Worm (Caenorhabditis elegans) whole organism, L4 larva: Measurements from ENCODE around the gene D1053.3.

ENCODE experiments used
- F26F4.8 ChIP-seq: fragments of 200-800 bp; sonication (Bioruptor generic); conservative IDR thresholded peaks from 2 replicates; pipeline ENCODE4 v1.3.6; 2022; ENCODE audit warnings: missing genetic modification characterization, missing compliant biosample characterization
- F44E2.7 ChIP-seq: fragments of 200-800 bp; sonication (Bioruptor generic); IDR thresholded peaks from 2 replicates; pipeline ENCODE4 v2.1.2; 2022; ENCODE audit warnings: missing genetic modification characterization, missing compliant biosample characterization
- F49E8.2 ChIP-seq: sonication (generic microtip); optimal IDR thresholded peaks from 2 replicates; lab custom pipeline; 2016; ENCODE audit warnings: missing compliant biosample characterization, mild to moderate bottlenecking, missing genetic modification characterization, borderline replicate concordance
- T26A8.4 ChIP-seq: fragments of 200-800 bp; sonication (Bioruptor generic); IDR thresholded peaks from 2 replicates; pipeline ENCODE4 v1.3.6; 2022; ENCODE audit warnings: missing genetic modification characterization, missing compliant biosample characterization
- Y48G9A.11 ChIP-seq: fragments of 200-800 bp; sonication (Bioruptor generic); IDR thresholded peaks from 2 replicates; pipeline ENCODE4 v1.3.6; 2022; ENCODE audit warnings: missing genetic modification reagents, missing genetic modification characterization, missing compliant biosample characterization
- Y5F2A.4 ChIP-seq: fragments of 200-800 bp; sonication (Bioruptor generic); optimal IDR thresholded peaks from 2 replicates; lab custom pipeline; 2018; ENCODE audit warnings: mild to moderate bottlenecking, missing genetic modification characterization, missing compliant biosample characterization
- Y75B8A.6 ChIP-seq: fragments of 200-800 bp; sonication (Bioruptor generic); IDR thresholded peaks from 2 replicates; pipeline ENCODE4 v1.3.6; 2022; ENCODE audit warnings: missing genetic modification reagents, missing genetic modification characterization, missing compliant biosample characterization
- attf-4 ChIP-seq: sonication (generic microtip); optimal IDR thresholded peaks from 3 replicates; lab custom pipeline; 2017; ENCODE audit warnings: missing biosample characterization, missing genetic modification characterization
- ceh-20 ChIP-seq: fragments of 200-800 bp; sonication (Bioruptor generic); IDR thresholded peaks from 2 replicates; pipeline ENCODE4 v1.3.6; 2022; ENCODE audit warnings: missing genetic modification reagents, missing genetic modification characterization, missing compliant biosample characterization
- ceh-82 ChIP-seq: sonication (generic microtip); optimal IDR thresholded peaks from 2 replicates; lab custom pipeline; 2017; ENCODE audit warnings: missing biosample characterization, missing genetic modification characterization
- cey-2 ChIP-seq: sonication (generic microtip); optimal IDR thresholded peaks from 3 replicates; lab custom pipeline; 2017; ENCODE audit warnings: missing genetic modification characterization, mild to moderate bottlenecking, missing compliant biosample characterization, antibody characterized with exemption, borderline replicate concordance; ENCODE audit not compliant: insufficient read depth
- daf-12 ChIP-seq: fragments of 150-350 bp; optimal IDR thresholded peaks from 2 replicates; lab custom pipeline; 2014; ENCODE audit warnings: missing biosample characterization, missing genetic modification reagents, missing genetic modification characterization
- daf-16 ChIP-seq, 3 experiments: sonication (generic microtip); optimal IDR thresholded peaks; 2 replicates each; lab custom pipeline; 2016 to 2017; ENCODE audit warnings: missing genetic modification characterization in 3 of 3, missing genetic modification reagents in 3 of 3, mild to moderate bottlenecking in 2 of 3, missing compliant biosample characterization in 2 of 3, missing biosample characterization in 1 of 3, moderate library complexity in 1 of 3
- daf-19 ChIP-seq: fragments of 200-800 bp; sonication (Bioruptor generic); conservative IDR thresholded peaks from 2 replicates; pipeline ENCODE4 v1.3.6; 2022; ENCODE audit warnings: missing genetic modification characterization, missing compliant biosample characterization
- daf-8 ChIP-seq: fragments of 200-800 bp; sonication (Bioruptor generic); IDR thresholded peaks from 2 replicates; pipeline ENCODE4 v1.3.6; 2022; ENCODE audit warnings: missing genetic modification characterization, missing compliant biosample characterization
- dmd-6 ChIP-seq: fragments of 200-800 bp; sonication (Bioruptor generic); IDR thresholded peaks from 2 replicates; pipeline ENCODE4 v1.3.6; 2022; ENCODE audit warnings: missing genetic modification reagents, missing genetic modification characterization, missing compliant biosample characterization
- dmd-8 ChIP-seq: fragments of 200-800 bp; sonication (Bioruptor generic); IDR thresholded peaks from 2 replicates; pipeline ENCODE4 v1.3.6; 2022; ENCODE audit warnings: missing genetic modification characterization, missing compliant biosample characterization
- dpl-1 ChIP-seq: fragments of 150-350 bp; optimal IDR thresholded peaks from 2 replicates; lab custom pipeline; 2014; ENCODE audit warnings: missing biosample characterization, missing genetic modification reagents, missing genetic modification characterization
- duxl-1 ChIP-seq: sonication (generic microtip); optimal IDR thresholded peaks from 2 replicates; lab custom pipeline; 2016; ENCODE audit warnings: mild to moderate bottlenecking, missing genetic modification characterization, moderate library complexity, missing compliant biosample characterization; ENCODE audit not compliant: poor library complexity
- dve-1 ChIP-seq: sonication (generic microtip); optimal IDR thresholded peaks from 2 replicates; lab custom pipeline; 2017; ENCODE audit warnings: antibody characterized with exemption, mild to moderate bottlenecking, missing genetic modification characterization, missing compliant biosample characterization; ENCODE audit not compliant: insufficient read depth
- egl-27 ChIP-seq: sonication (generic microtip); optimal IDR thresholded peaks from 3 replicates; lab custom pipeline; 2017; ENCODE audit warnings: missing biosample characterization, missing genetic modification reagents, missing genetic modification characterization
- hlh-11 ChIP-seq: fragments of 200-800 bp; sonication (Bioruptor generic); optimal IDR thresholded peaks from 2 replicates; lab custom pipeline; 2018; ENCODE audit warnings: mild to moderate bottlenecking, missing genetic modification characterization, missing compliant biosample characterization
- hlh-30 ChIP-seq: sonication (generic microtip); optimal IDR thresholded peaks from 2 replicates; lab custom pipeline; 2017; ENCODE audit warnings: antibody characterized with exemption, mild to moderate bottlenecking, missing genetic modification characterization, missing compliant biosample characterization; ENCODE audit not compliant: insufficient read depth
- hmg-1.1 ChIP-seq: fragments of 200-800 bp; sonication (Bioruptor generic); IDR thresholded peaks from 2 replicates; pipeline ENCODE4 v1.3.6; 2022; ENCODE audit warnings: missing genetic modification reagents, missing genetic modification characterization, missing compliant biosample characterization
- lim-7 ChIP-seq: fragments of 200-800 bp; sonication (Bioruptor generic); IDR thresholded peaks from 2 replicates; pipeline ENCODE4 v1.3.6; 2022; ENCODE audit warnings: missing genetic modification characterization, missing compliant biosample characterization
- lin-13 ChIP-seq: fragments of 150-350 bp; optimal IDR thresholded peaks from 2 replicates; lab custom pipeline; 2014; ENCODE audit warnings: missing biosample characterization, missing genetic modification reagents, missing genetic modification characterization
- lin-38 ChIP-seq: fragments of 200-800 bp; sonication (Bioruptor generic); IDR thresholded peaks from 2 replicates; pipeline ENCODE4 v1.3.6; 2022; ENCODE audit warnings: missing genetic modification reagents, missing genetic modification characterization, missing compliant biosample characterization
- lin-39 ChIP-seq: fragments of 150-350 bp; optimal IDR thresholded peaks from 2 replicates; lab custom pipeline; 2014; ENCODE audit warnings: missing biosample characterization, missing genetic modification reagents, missing genetic modification characterization
- lir-3 ChIP-seq: sonication (generic microtip); optimal IDR thresholded peaks from 2 replicates; lab custom pipeline; 2016; ENCODE audit warnings: mild to moderate bottlenecking, missing genetic modification characterization, missing compliant biosample characterization
- lsy-2 ChIP-seq, 2 experiments: fragments of 150-350 bp in 1 of 2; sonication (generic microtip) in 1 of 2; optimal IDR thresholded peaks; 2 replicates each; lab custom pipeline; 2014 to 2017; ENCODE audit warnings: missing biosample characterization in 2 of 2, missing genetic modification characterization in 2 of 2
- madf-5 ChIP-seq, 2 experiments: fragments of 200-800 bp; sonication (Bioruptor generic); IDR thresholded peaks; 2 replicates each; pipeline ENCODE4 v1.3.6; 2022; ENCODE audit warnings: missing compliant biosample characterization in 2 of 2, missing genetic modification characterization in 2 of 2
- mdl-1 ChIP-seq, 2 experiments: fragments of 150-350 bp in 1 of 2; sonication (generic microtip) in 1 of 2; optimal IDR thresholded peaks; 2 replicates each; lab custom pipeline; 2014 to 2017; ENCODE audit warnings: missing biosample characterization in 2 of 2, missing genetic modification characterization in 2 of 2
- mep-1 ChIP-seq: fragments of 150-350 bp; sonication (generic microtip); optimal IDR thresholded peaks from 3 replicates; lab custom pipeline; 2014; ENCODE audit warnings: missing biosample characterization, missing genetic modification characterization
- nhr-102 ChIP-seq: sonication (generic microtip); optimal IDR thresholded peaks from 2 replicates; lab custom pipeline; 2016; ENCODE audit warnings: mild to moderate bottlenecking, missing genetic modification characterization, moderate library complexity, missing compliant biosample characterization
- nhr-11 ChIP-seq: fragments of 150-350 bp; optimal IDR thresholded peaks from 2 replicates; lab custom pipeline; 2014; ENCODE audit warnings: missing biosample characterization, missing genetic modification characterization
- nhr-28 ChIP-seq: fragments of 150-350 bp; optimal IDR thresholded peaks from 2 replicates; lab custom pipeline; 2014; ENCODE audit warnings: missing biosample characterization, missing genetic modification characterization
- nhr-42 ChIP-seq: fragments of 200-800 bp; sonication (Bioruptor generic); IDR thresholded peaks from 2 replicates; pipeline ENCODE4 v1.3.6; 2022; ENCODE audit warnings: missing genetic modification characterization, missing compliant biosample characterization
- nhr-76 ChIP-seq: fragments of 150-350 bp; optimal IDR thresholded peaks from 2 replicates; lab custom pipeline; 2014; ENCODE audit warnings: missing biosample characterization, missing genetic modification characterization
- pha-4 ChIP-seq, 2 experiments: fragments of 150-350 bp in 1 of 2; fragments of 200-800 bp in 1 of 2; sonication (Bioruptor generic) in 1 of 2; IDR thresholded peaks in 1 of 2; optimal IDR thresholded peaks in 1 of 2; 2 replicates each; pipeline versions ENCODE4 v1.3.6 to Lab custom; 2014 to 2022; ENCODE audit warnings: missing genetic modification characterization in 2 of 2, missing genetic modification reagents in 2 of 2, missing biosample characterization in 1 of 2, missing compliant biosample characterization in 1 of 2
- php-3 ChIP-seq: fragments of 200-800 bp; sonication (Bioruptor generic); IDR thresholded peaks from 2 replicates; pipeline ENCODE4 v1.3.6; 2022; ENCODE audit warnings: missing genetic modification reagents, missing genetic modification characterization, missing compliant biosample characterization
- pqm-1 ChIP-seq: sonication (generic microtip); optimal IDR thresholded peaks from 2 replicates; lab custom pipeline; 2017; ENCODE audit warnings: missing biosample characterization, missing genetic modification characterization
- saeg-2 ChIP-seq: fragments of 200-800 bp; sonication (Bioruptor generic); IDR thresholded peaks from 2 replicates; pipeline ENCODE4 v1.3.6; 2022; ENCODE audit warnings: missing genetic modification reagents, missing genetic modification characterization, missing compliant biosample characterization
- sdz-12 ChIP-seq: fragments of 200-800 bp; sonication (Bioruptor generic); optimal IDR thresholded peaks from 2 replicates; lab custom pipeline; 2018; ENCODE audit warnings: mild to moderate bottlenecking, missing genetic modification characterization, missing compliant biosample characterization
- snpc-4 ChIP-seq: fragments of 150-350 bp; optimal IDR thresholded peaks from 2 replicates; lab custom pipeline; 2014; ENCODE audit warnings: missing biosample characterization, missing genetic modification characterization
- spr-1 ChIP-seq: sonication (generic microtip); optimal IDR thresholded peaks from 2 replicates; lab custom pipeline; 2016; ENCODE audit warnings: mild to moderate bottlenecking, missing genetic modification characterization, missing compliant biosample characterization
- spr-3 ChIP-seq: fragments of 200-800 bp; sonication (Bioruptor generic); optimal IDR thresholded peaks from 2 replicates; lab custom pipeline; 2018; ENCODE audit warnings: mild to moderate bottlenecking, missing genetic modification characterization, missing compliant biosample characterization
- unc-130 ChIP-seq: sonication (generic microtip); optimal IDR thresholded peaks from 2 replicates; lab custom pipeline; 2016; ENCODE audit warnings: missing genetic modification reagents, missing genetic modification characterization, missing compliant biosample characterization
- unc-62 ChIP-seq, 3 experiments: fragments of 150-350 bp in 1 of 3; sonication (generic microtip); optimal IDR thresholded peaks in 2 of 3; peaks in 1 of 3; 1 replicate in 1 of 3; 2 replicates in 2 of 3; lab custom pipeline; 2014 to 2017; ENCODE audit warnings: missing biosample characterization in 3 of 3, missing genetic modification characterization in 3 of 3, missing genetic modification reagents in 3 of 3, missing genotype in 1 of 3
- zfp-3 ChIP-seq: fragments of 200-800 bp; sonication (Bioruptor generic); conservative IDR thresholded peaks from 2 replicates; pipeline ENCODE4 v1.3.6; 2022; ENCODE audit warnings: missing genetic modification reagents, missing genetic modification characterization, missing compliant biosample characterization
- zip-11 ChIP-seq: fragments of 200-800 bp; sonication (Bioruptor generic); IDR thresholded peaks from 2 replicates; pipeline ENCODE4 v1.3.6; 2022; ENCODE audit warnings: missing genetic modification characterization, missing compliant biosample characterization

D1053.3 gene

DNA sequence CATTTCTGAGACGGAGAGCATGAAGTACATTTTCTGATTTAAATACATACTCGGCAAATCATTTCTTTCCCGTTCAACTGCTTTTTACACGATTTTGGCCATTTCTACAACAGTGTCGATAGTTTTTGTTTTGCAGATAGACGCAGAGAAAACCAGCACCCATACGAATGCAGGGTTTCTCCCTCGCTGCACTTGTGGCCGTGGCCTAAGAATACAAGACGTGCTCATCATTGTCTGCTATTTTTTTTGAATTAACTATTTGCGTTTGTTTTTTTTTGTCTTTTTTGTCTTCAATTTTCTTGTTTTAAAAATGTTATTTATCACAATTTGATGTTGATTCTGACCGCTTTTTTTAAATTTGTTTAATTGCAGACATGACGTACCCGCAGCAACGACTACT lies 43.9 kb downstream of the D1053.3 start, which contains the start of gene smcl-1 (continued):
- no peak for TF ChIP-seq pha-4 (GFP tag; IDR thresholded peaks at IDR 0.05; lab: Robert Waterston, UW)
- peak; percentile 63 for TF ChIP-seq pha-4 (tag; optimal IDR thresholded peaks at IDR 0.05; lab: Kevin White, UChicago)
- no peak for TF ChIP-seq dmd-8 (GFP tag; lab: Robert Waterston, UW)
- no peak for TF ChIP-seq lim-7 (GFP tag; lab: Robert Waterston, UW)
- no peak for TF ChIP-seq php-3
- TF ChIP-seq pqm-1, result no peak
- TF ChIP-seq ceh-82 (tag; lab: Kevin White, UChicago), result no peak
- TF ChIP-seq nhr-11 (tag; lab: Kevin White, UChicago), result no peak
- TF ChIP-seq zfp-3 (GFP tag; lab: Robert Waterston, UW), result no peak
- TF ChIP-seq hlh-30, result no peak
- no peak for TF ChIP-seq unc-62 (GFP tag; optimal IDR thresholded peaks at IDR 0.05 in 1 of 2; lab: Kevin White, UChicago)
- TF ChIP-seq unc-62 (tag; optimal IDR thresholded peaks at IDR 0.05; lab: Kevin White, UChicago), result no peak
- 0 out of 2 replicates have a peak, but pooled peaks have one; percentile 33 for TF ChIP-seq dmd-6
- peak; percentile 55; the same call in 1 of the 2 replicates for TF ChIP-seq hmg-1.1 (GFP tag; lab: Robert Waterston, UW)
- TF ChIP-seq F44E2.7 (GFP tag; lab: Robert Waterston, UW), result no peak
- TF ChIP-seq T26A8.4 (GFP tag; lab: Robert Waterston, UW), result no peak
- TF ChIP-seq cey-2 (tag; lab: Kevin White, UChicago), result no peak
- TF ChIP-seq mep-1 (tag; lab: Kevin White, UChicago), result no peak
- TF ChIP-seq Y48G9A.11 (GFP tag; lab: Robert Waterston, UW), result no peak
- no peak for TF ChIP-seq daf-12 (tag; lab: Kevin White, UChicago)
- no peak for TF ChIP-seq Y5F2A.4 (GFP tag; lab: Kevin White, UChicago)
- no peak for TF ChIP-seq zip-11 (GFP tag; lab: Robert Waterston, UW)
- TF ChIP-seq lir-3, result no peak
- TF ChIP-seq saeg-2 (GFP tag; lab: Robert Waterston, UW), result no peak
- TF ChIP-seq attf-4, result no peak
- TF ChIP-seq snpc-4 (tag; lab: Kevin White, UChicago), result no peak
- no peak for TF ChIP-seq daf-8 (GFP tag; lab: Robert Waterston, UW)
- TF ChIP-seq Y75B8A.6 (GFP tag; lab: Robert Waterston, UW), result no peak
- TF ChIP-seq egl-27 (tag; lab: Kevin White, UChicago), result no peak
- TF ChIP-seq spr-3 (GFP tag; lab: Kevin White, UChicago), result no peak
- TF ChIP-seq nhr-76 (tag; lab: Kevin White, UChicago), result no peak
- TF ChIP-seq F49E8.2 (tag; lab: Kevin White, UChicago), result no peak
- no peak for TF ChIP-seq F26F4.8
- no peak for TF ChIP-seq sdz-12 (GFP tag; lab: Kevin White, UChicago)
- no peak for TF ChIP-seq daf-19 (GFP tag; lab: Robert Waterston, UW)
- no peak for TF ChIP-seq madf-5 (GFP tag; IDR thresholded peaks at IDR 0.05; lab: Robert Waterston, UW)
- no peak for TF ChIP-seq ceh-20 (GFP tag; lab: Robert Waterston, UW)
- TF ChIP-seq dve-1 (tag; lab: Kevin White, UChicago), result no peak
- peak; percentile 36 for TF ChIP-seq hlh-11 (tag; lab: Kevin White, UChicago)
- TF ChIP-seq duxl-1 (tag; lab: Kevin White, UChicago), result no peak
- peak; percentile 56 for TF ChIP-seq nhr-28 (tag; lab: Kevin White, UChicago)
- TF ChIP-seq nhr-42 (GFP tag; lab: Robert Waterston, UW), result no peak
- TF ChIP-seq nhr-102, result no peak
- TF ChIP-seq spr-1 (tag; lab: Kevin White, UChicago), result no peak
- TF ChIP-seq dpl-1 (GFP tag; lab: Kevin White, UChicago), result peak; percentile 23
- no peak for TF ChIP-seq unc-130
- TF ChIP-seq mdl-1 (tag; optimal IDR thresholded peaks at IDR 0.05; lab: Kevin White, UChicago), result peak in 1 of 2 experiments; percentile 24
- TF ChIP-seq lin-13 (GFP tag; lab: Kevin White, UChicago), result no peak
- TF ChIP-seq lin-39 (tag; lab: Kevin White, UChicago), result no peak
- no peak for TF ChIP-seq lin-38
- TF ChIP-seq lsy-2 (tag; optimal IDR thresholded peaks at IDR 0.05; lab: Kevin White, UChicago), result no peak
- no peak for TF ChIP-seq daf-16 (GFP tag; optimal IDR thresholded peaks at IDR 0.05; lab: Kevin White, UChicago)
- TF ChIP-seq daf-16 (tag; optimal IDR thresholded peaks at IDR 0.05; lab: Kevin White, UChicago), result no peak
